Worm (Caenorhabditis elegans) whole organism, young adult: ENCODE results near the gene F07H5.7.

Experiments used
- B0336.3 ChIP-seq: fragments of 200-800 bp; sonication (Bioruptor generic); IDR thresholded peaks from 2 replicates; pipeline ENCODE4 v1.3.6; 2022; ENCODE audit warnings: missing genetic modification characterization, missing compliant biosample characterization
- C06A6.2 ChIP-seq: fragments of 200-800 bp; sonication (Bioruptor generic); conservative IDR thresholded peaks from 2 replicates; pipeline ENCODE4 v1.3.6; 2022; ENCODE audit warnings: missing genetic modification characterization, missing compliant biosample characterization
- F10E7.11 ChIP-seq: sonication (generic microtip); optimal IDR thresholded peaks from 2 replicates; lab custom pipeline; 2017; ENCODE audit warnings: mild to moderate bottlenecking, missing genetic modification characterization, moderate library complexity, missing compliant biosample characterization
- F57C9.4 ChIP-seq: sonication (generic microtip); optimal IDR thresholded peaks from 2 replicates; lab custom pipeline; 2017; ENCODE audit warnings: mild to moderate bottlenecking, missing genetic modification characterization, missing compliant biosample characterization
- K11D2.4 ChIP-seq: fragments of 200-800 bp; sonication (Bioruptor generic); IDR thresholded peaks from 2 replicates; pipeline ENCODE4 v1.3.6; 2022; ENCODE audit warnings: missing genetic modification reagents, missing genetic modification characterization, missing compliant biosample characterization
- Y53G8AR.9 ChIP-seq: fragments of 200-800 bp; sonication (Bioruptor generic); conservative IDR thresholded peaks from 2 replicates; pipeline ENCODE4 v1.3.6; 2022; ENCODE audit warnings: missing genetic modification reagents, missing genetic modification characterization, missing compliant biosample characterization
- Y56A3A.18 ChIP-seq: fragments of 200-800 bp; sonication (Bioruptor generic); IDR thresholded peaks from 2 replicates; pipeline ENCODE4 v1.3.6; 2022; ENCODE audit warnings: missing genetic modification reagents, missing genetic modification characterization, missing compliant biosample characterization
- ZK185.1 ChIP-seq: sonication (generic microtip); optimal IDR thresholded peaks from 2 replicates; lab custom pipeline; 2016; ENCODE audit warnings: mild to moderate bottlenecking, missing genetic modification characterization, missing compliant biosample characterization; ENCODE audit not compliant: poor library complexity, severe bottlenecking
- ama-1 ChIP-seq, 3 experiments: fragments of 150-350 bp in 1 of 3; sonication (generic microtip) in 2 of 3; optimal IDR thresholded peaks; 2 replicates each; lab custom pipeline; 2014 to 2018; ENCODE audit warnings: missing biosample characterization in 2 of 3, missing genetic modification characterization in 2 of 3, missing genetic modification reagents in 2 of 3
- aptf-3 ChIP-seq: fragments of 200-800 bp; sonication (Bioruptor generic); IDR thresholded peaks from 2 replicates; pipeline ENCODE4 v1.3.6; 2022; ENCODE audit warnings: missing genetic modification characterization, missing compliant biosample characterization
- atf-7 ChIP-seq: sonication (generic microtip); optimal IDR thresholded peaks from 2 replicates; lab custom pipeline; 2017; ENCODE audit warnings: mild to moderate bottlenecking, missing genetic modification characterization, missing compliant biosample characterization
- attf-5 ChIP-seq: fragments of 200-800 bp; sonication (Bioruptor generic); optimal IDR thresholded peaks from 2 replicates; lab custom pipeline; 2018; ENCODE audit warnings: mild to moderate bottlenecking, missing genetic modification characterization, missing compliant biosample characterization
- bed-2 ChIP-seq: fragments of 200-800 bp; sonication (Bioruptor generic); IDR thresholded peaks from 2 replicates; pipeline ENCODE4 v1.3.6; 2022; ENCODE audit warnings: missing genetic modification reagents, missing genetic modification characterization, missing compliant biosample characterization
- ccch-3 ChIP-seq: fragments of 200-800 bp; sonication (Bioruptor generic); optimal IDR thresholded peaks from 2 replicates; lab custom pipeline; 2018; ENCODE audit warnings: mild to moderate bottlenecking, missing genetic modification characterization, missing compliant biosample characterization
- cebp-1 ChIP-seq, 2 experiments: fragments of 200-800 bp in 1 of 2; sonication (Bioruptor generic) in 1 of 2; sonication (generic microtip) in 1 of 2; IDR thresholded peaks in 1 of 2; optimal IDR thresholded peaks in 1 of 2; 2 replicates each; pipeline versions ENCODE4 v1.3.6 to Lab custom; 2017 to 2022; ENCODE audit warnings: missing compliant biosample characterization in 2 of 2, missing genetic modification characterization in 2 of 2, mild to moderate bottlenecking in 1 of 2, missing genetic modification reagents in 1 of 2, moderate library complexity in 1 of 2
- ceh-40 ChIP-seq: fragments of 200-800 bp; sonication (Bioruptor generic); IDR thresholded peaks from 2 replicates; pipeline ENCODE4 v1.3.6; 2022; ENCODE audit warnings: missing genetic modification characterization, missing compliant biosample characterization
- ceh-58 ChIP-seq: fragments of 200-800 bp; sonication (Bioruptor generic); IDR thresholded peaks from 2 replicates; pipeline ENCODE4 v1.3.6; 2022; ENCODE audit warnings: missing genetic modification characterization, missing compliant biosample characterization
- ceh-91 ChIP-seq: fragments of 200-800 bp; sonication (Bioruptor generic); IDR thresholded peaks from 2 replicates; pipeline ENCODE4 v1.3.6; 2022; ENCODE audit warnings: missing genetic modification reagents, missing genetic modification characterization, missing compliant biosample characterization
- egl-44 ChIP-seq: fragments of 200-800 bp; sonication (Bioruptor generic); IDR thresholded peaks from 2 replicates; pipeline ENCODE4 v1.3.6; 2022; ENCODE audit warnings: missing genetic modification reagents, missing genetic modification characterization, missing compliant biosample characterization
- fkh-3 ChIP-seq: sonication (generic microtip); optimal IDR thresholded peaks from 2 replicates; lab custom pipeline; 2016; ENCODE audit warnings: mild to moderate bottlenecking, missing genetic modification characterization, missing compliant biosample characterization
- hmg-1.2 ChIP-seq: fragments of 200-800 bp; sonication (Bioruptor generic); IDR thresholded peaks from 2 replicates; pipeline ENCODE4 v1.3.6; 2022; ENCODE audit warnings: missing genetic modification reagents, missing genetic modification characterization, missing compliant biosample characterization
- hsf-1 ChIP-seq: fragments of 200-800 bp; sonication (Bioruptor generic); IDR thresholded peaks from 2 replicates; pipeline ENCODE4 v1.3.6; 2022; ENCODE audit warnings: missing genetic modification reagents, missing genetic modification characterization, missing compliant biosample characterization
- let-526 ChIP-seq: fragments of 200-800 bp; sonication (Bioruptor generic); IDR thresholded peaks from 2 replicates; pipeline ENCODE4 v1.3.6; 2022; ENCODE audit warnings: missing genetic modification reagents, missing genetic modification characterization, missing compliant biosample characterization
- lin-54 ChIP-seq: fragments of 200-800 bp; sonication (Bioruptor generic); optimal IDR thresholded peaks from 2 replicates; lab custom pipeline; 2018; ENCODE audit warnings: mild to moderate bottlenecking, missing genetic modification characterization, missing compliant biosample characterization
- madf-3 ChIP-seq: fragments of 200-800 bp; sonication (Bioruptor generic); IDR thresholded peaks from 2 replicates; pipeline ENCODE4 v1.3.6; 2022; ENCODE audit warnings: missing genetic modification reagents, missing genetic modification characterization, missing compliant biosample characterization
- nfya-1 ChIP-seq: sonication (generic microtip); optimal IDR thresholded peaks from 2 replicates; lab custom pipeline; 2017; ENCODE audit warnings: antibody characterized with exemption, missing compliant biosample characterization, missing genetic modification characterization, borderline replicate concordance; ENCODE audit not compliant: insufficient read depth
- nhr-90 ChIP-seq: sonication (generic microtip); optimal IDR thresholded peaks from 2 replicates; lab custom pipeline; 2016; ENCODE audit warnings: missing genotype, mild to moderate bottlenecking, missing genetic modification characterization, missing compliant biosample characterization
- repo-1 ChIP-seq: sonication (generic microtip); optimal IDR thresholded peaks from 2 replicates; lab custom pipeline; 2017; ENCODE audit warnings: mild to moderate bottlenecking, missing genetic modification characterization, missing compliant biosample characterization
- sdz-38 ChIP-seq: sonication (generic microtip); optimal IDR thresholded peaks from 2 replicates; lab custom pipeline; 2016; ENCODE audit warnings: missing genotype, missing genetic modification characterization, missing compliant biosample characterization
- snpc-1.1 ChIP-seq: sonication (generic microtip); optimal IDR thresholded peaks from 2 replicates; lab custom pipeline; 2017; ENCODE audit warnings: missing genetic modification characterization, mild to moderate bottlenecking, missing compliant biosample characterization, antibody characterized with exemption, moderate library complexity, missing genotype, missing genetic modification reagents; ENCODE audit not compliant: insufficient read depth
- unc-62 ChIP-seq: fragments of 150-350 bp; optimal IDR thresholded peaks from 2 replicates; lab custom pipeline; 2014; ENCODE audit warnings: missing biosample characterization, missing genetic modification reagents, missing genetic modification characterization
- zfh-2 ChIP-seq: fragments of 200-800 bp; sonication (Bioruptor generic); conservative IDR thresholded peaks from 2 replicates; pipeline ENCODE4 v1.3.6; 2022; ENCODE audit warnings: missing genetic modification reagents, missing genetic modification characterization, missing compliant biosample characterization
- ztf-26 ChIP-seq: sonication (generic microtip); optimal IDR thresholded peaks from 2 replicates; lab custom pipeline; 2017; ENCODE audit warnings: missing genetic modification characterization, missing compliant biosample characterization
- ztf-28 ChIP-seq: fragments of 200-800 bp; sonication (Bioruptor generic); IDR thresholded peaks from 2 replicates; pipeline ENCODE4 v1.3.6; 2022; ENCODE audit warnings: missing genetic modification reagents, missing genetic modification characterization, missing compliant biosample characterization

Gene F07H5.7

ce11 chrII:8746298-8746775 lies 47.6 kb downstream of the F07H5.7 start (continued):
- TF ChIP-seq bed-2 = no peak
- TF ChIP-seq lin-54 = peak; percentile 8
- peak; percentile 29 for TF ChIP-seq F57C9.4 (tag; lab: Kevin White, UChicago)
- peak; percentile 52 for TF ChIP-seq cebp-1 (GFP tag; IDR thresholded peaks at IDR 0.05; lab: Robert Waterston, UW)
- peak; percentile 66 for TF ChIP-seq cebp-1 (tag; optimal IDR thresholded peaks at IDR 0.05; lab: Kevin White, UChicago)
- TF ChIP-seq B0336.3 = peak; percentile 70
- no peak for TF ChIP-seq hsf-1 (GFP tag; lab: Robert Waterston, UW)
- TF ChIP-seq aptf-3 = no peak
- TF ChIP-seq ceh-40 (GFP tag; lab: Robert Waterston, UW) = no peak
- peak; percentile 44 for TF ChIP-seq K11D2.4 (GFP tag; lab: Robert Waterston, UW)
- 0 out of 2 replicates have a peak, but pooled peaks have one; percentile 16 for TF ChIP-seq egl-44 (GFP tag; lab: Robert Waterston, UW)
- no peak for TF ChIP-seq snpc-1.1
- TF ChIP-seq fkh-3 (tag; lab: Kevin White, UChicago) = peak; percentile 31
- no peak for TF ChIP-seq atf-7 (tag; lab: Kevin White, UChicago)
- no peak for TF ChIP-seq unc-62
- peak; percentile 47 for TF ChIP-seq ztf-26 (tag; lab: Kevin White, UChicago)
- no peak for TF ChIP-seq F10E7.11 (tag; lab: Kevin White, UChicago)
- TF ChIP-seq hmg-1.2 = peak; percentile 23; the same call in 1 of the 2 replicates

- TF ChIP-seq nfya-1 = no peak
- TF ChIP-seq hmg-1.2 = 0 out of 2 replicates have a peak, but pooled peaks have one; percentile 2
- TF ChIP-seq let-526 (GFP tag; lab: Robert Waterston, UW) = 0 out of 2 replicates have a peak, but pooled peaks have one; percentile 3
- no peak for TF ChIP-seq ceh-58 (GFP tag; lab: Robert Waterston, UW)
- no peak; the same call in 1 of the 2 replicates for TF ChIP-seq Y56A3A.18 (GFP tag; lab: Robert Waterston, UW)
- TF ChIP-seq ama-1 (optimal IDR thresholded peaks at IDR 0.05; lab: Kevin White, UChicago) = peak; percentile 50
- peak in 1 of 2 experiments; percentile 36 for TF ChIP-seq ama-1 (GFP tag; optimal IDR thresholded peaks at IDR 0.05; lab: Kevin White, UChicago)
- TF ChIP-seq ZK185.1 (tag; lab: Kevin White, UChicago) = peak; percentile 26
- no peak for TF ChIP-seq ceh-91
- TF ChIP-seq zfh-2 (GFP tag; lab: Robert Waterston, UW) = peak; percentile 57
- no peak for TF ChIP-seq sdz-38 (tag; lab: Kevin White, UChicago)
- no peak for TF ChIP-seq ztf-28 (GFP tag; lab: Robert Waterston, UW)
- TF ChIP-seq madf-3 (GFP tag; lab: Robert Waterston, UW) = 0 out of 2 replicates have a peak, but pooled peaks have one; percentile 3
- no peak for TF ChIP-seq ccch-3 (GFP tag; lab: Kevin White, UChicago)
- TF ChIP-seq B0336.3 = peak; percentile 12; the same call in 1 of the 2 replicates
- TF ChIP-seq nhr-90 (tag; lab: Kevin White, UChicago) = peak; percentile 22
- peak; percentile 5; the same call in 1 of the 2 replicates for TF ChIP-seq Y53G8AR.9
- TF ChIP-seq repo-1 (tag; lab: Kevin White, UChicago) = peak; percentile 50
- no peak for TF ChIP-seq cebp-1 (GFP tag; IDR thresholded peaks at IDR 0.05; lab: Robert Waterston, UW)
- peak; percentile 5 for TF ChIP-seq cebp-1 (tag; optimal IDR thresholded peaks at IDR 0.05; lab: Kevin White, UChicago)
- peak; percentile 11; the same call in 1 of the 2 replicates for TF ChIP-seq C06A6.2
- no peak for TF ChIP-seq attf-5 (GFP tag; lab: Kevin White, UChicago)
These were observed 48.3 kb downstream of the F07H5.7 start for ce11 chrII:8745449-8746297.
